Fruit fly (Drosophila melanogaster): Measurements from ENCODE around the gene ed.
A peak's percentile ranks its signal among the peaks of the same experiment; 100 is the strongest.

The ed gene

dm6 chr2L:4063430-4063829 is 32.3 kb downstream of the ed start (continued):
- no peak for TF ChIP-seq Six4 (GFP tag; optimal IDR thresholded peaks at IDR 0.05)
- peak; percentile 41; the same call in 1 of the 2 replicates for TF ChIP-seq Drgx (GFP tag; IDR thresholded peaks at IDR 0.05)
- no peak for TF ChIP-seq CG9932 (GFP tag; IDR thresholded peaks at IDR 0.05)
- peak; percentile 73 for TF ChIP-seq sens (GFP tag)
- peak; percentile 4 for TF ChIP-seq grau (tag; optimal IDR thresholded peaks at IDR 0.05)
- TF ChIP-seq CG9876 (GFP tag; optimal IDR thresholded peaks at IDR 0.05): no peak
- no peak for TF ChIP-seq CG13775 (GFP tag; optimal IDR thresholded peaks at IDR 0.05)
- peak; percentile 4 for TF ChIP-seq CG12391 (tag; optimal IDR thresholded peaks at IDR 0.05)
- TF ChIP-seq CG34224 (GFP tag; IDR thresholded peaks at IDR 0.05; ENCODE audit: partially characterized antibody): no peak
- peak in 1 of 2 experiments; percentile 16 for TF ChIP-seq dpn (GFP tag; optimal IDR thresholded peaks at IDR 0.05)
- TF ChIP-seq lola (GFP tag; optimal IDR thresholded peaks at IDR 0.05): no peak
- TF ChIP-seq CG1603 (tag; optimal IDR thresholded peaks at IDR 0.05): peak; percentile 41
- TF ChIP-seq CG18599 (GFP tag; optimal IDR thresholded peaks at IDR 0.05): peak; percentile 42
- TF ChIP-seq aop (GFP tag; IDR thresholded peaks at IDR 0.05): no peak
- TF ChIP-seq BtbVII (GFP tag; optimal IDR thresholded peaks at IDR 0.05): no peak
- TF ChIP-seq Taf1 (GFP tag; IDR thresholded peaks at IDR 0.05): no peak
- TF ChIP-seq CG14050 (GFP tag; IDR thresholded peaks at IDR 0.05): no peak; the same call in 2 of the 3 replicates
- TF ChIP-seq HLH3B (GFP tag; IDR thresholded peaks at IDR 0.05): 0 out of 2 replicates have a peak, but pooled peaks have one; percentile 26
- peak; percentile 39; the same call in 1 of the 2 replicates for TF ChIP-seq E2f2 (GFP tag; IDR thresholded peaks at IDR 0.05)
- TF ChIP-seq sd (tag; optimal IDR thresholded peaks at IDR 0.05): peak; percentile 23
- TF ChIP-seq vvl (GFP tag; IDR thresholded peaks at IDR 0.05): 0 out of 2 replicates have a peak, but pooled peaks have one; percentile 14
- no peak for TF ChIP-seq oc (tag; optimal IDR thresholded peaks at IDR 0.05)
- peak; percentile 60 for TF ChIP-seq CG11696 (GFP tag; IDR thresholded peaks at IDR 0.05)
- peak in 1 of 2 experiments; percentile 22 for TF ChIP-seq bsh (GFP tag; optimal IDR thresholded peaks at IDR 0.05)
- TF ChIP-seq chm (GFP tag; IDR thresholded peaks at IDR 0.05): no peak
- TF ChIP-seq lab (GFP tag; optimal IDR thresholded peaks at IDR 0.05): peak; percentile 2
- TF ChIP-seq CG9215 (GFP tag; IDR thresholded peaks at IDR 0.05): no peak
- 0 out of 3 replicates have a peak, but pooled peaks have one; percentile 30 for TF ChIP-seq CG11695 (GFP tag; IDR thresholded peaks at IDR 0.05)
- TF ChIP-seq jumu (GFP tag; optimal IDR thresholded peaks at IDR 0.05): no peak
- TF ChIP-seq row (GFP tag; IDR thresholded peaks at IDR 0.05): peak; percentile 29; the same call in 1 of the 3 replicates
- peak; percentile 8 for TF ChIP-seq CG8924 (tag; optimal IDR thresholded peaks at IDR 0.05)
- TF ChIP-seq HLH54F (GFP tag; optimal IDR thresholded peaks at IDR 0.05): no peak
- TF ChIP-seq dmrt99B (tag; optimal IDR thresholded peaks at IDR 0.05): peak; percentile 22
- no peak for TF ChIP-seq jing (GFP tag; optimal IDR thresholded peaks at IDR 0.05)
- no peak for TF ChIP-seq CG7928 (GFP tag; optimal IDR thresholded peaks at IDR 0.05)
- peak; percentile 44 for TF ChIP-seq PHDP (tag; optimal IDR thresholded peaks at IDR 0.05)
- TF ChIP-seq gem (tag; optimal IDR thresholded peaks at IDR 0.05): peak; percentile 52
- 0 out of 2 replicates have a peak, but pooled peaks have one; percentile 9 for TF ChIP-seq Rfx (GFP tag; IDR thresholded peaks at IDR 0.05)
- TF ChIP-seq slp2 (GFP tag; optimal IDR thresholded peaks at IDR 0.05): no peak
- no peak for TF ChIP-seq gsb-n (tag; optimal IDR thresholded peaks at IDR 0.05)
- peak; percentile 1 for TF ChIP-seq CG15269 (tag; optimal IDR thresholded peaks at IDR 0.05)
- TF ChIP-seq CG12769 (tag; optimal IDR thresholded peaks at IDR 0.05): peak; percentile 31
- TF ChIP-seq Gsc (GFP tag; IDR thresholded peaks at IDR 0.05): no peak
- no peak for TF ChIP-seq CG6765 (GFP tag; optimal IDR thresholded peaks at IDR 0.05)
- TF ChIP-seq Opbp (GFP tag; IDR thresholded peaks at IDR 0.05; ENCODE audit: partially characterized antibody): no peak
- TF ChIP-seq CG2678 (tag; optimal IDR thresholded peaks at IDR 0.05): peak; percentile 25
- TF ChIP-seq Ptx1 (GFP tag; IDR thresholded peaks at IDR 0.05): peak; percentile 15; the same call in 1 of the 2 replicates
- peak; percentile 24 for TF ChIP-seq CG2120 (GFP tag; optimal IDR thresholded peaks at IDR 0.05)
- no peak for TF ChIP-seq Oaz (GFP tag; IDR thresholded peaks at IDR 0.05)
- peak; percentile 43 for TF ChIP-seq Sox102F (GFP tag; optimal IDR thresholded peaks at IDR 0.05)
